Worm (Caenorhabditis elegans) whole organism, young adult: ENCODE measurements around the gene Y23B4A.1.

Experiments used
- B0336.3 ChIP-seq: fragments of 200-800 bp; sonication (Bioruptor generic); IDR thresholded peaks from 2 replicates; pipeline ENCODE4 v1.3.6; 2022; ENCODE audit warnings: missing genetic modification characterization, missing compliant biosample characterization
- F10E7.11 ChIP-seq: sonication (generic microtip); optimal IDR thresholded peaks from 2 replicates; lab custom pipeline; 2017; ENCODE audit warnings: mild to moderate bottlenecking, missing genetic modification characterization, moderate library complexity, missing compliant biosample characterization
- F37B4.10 ChIP-seq: fragments of 200-800 bp; sonication (Bioruptor generic); IDR thresholded peaks from 2 replicates; pipeline ENCODE4 v1.3.6; 2022; ENCODE audit warnings: missing genetic modification characterization, missing compliant biosample characterization
- F49E8.2 ChIP-seq: sonication (generic microtip); optimal IDR thresholded peaks from 3 replicates; lab custom pipeline; 2017; ENCODE audit warnings: missing genetic modification characterization, mild to moderate bottlenecking, missing compliant biosample characterization, antibody characterized with exemption, moderate library complexity; ENCODE audit not compliant: insufficient read depth
- K11D2.4 ChIP-seq: fragments of 200-800 bp; sonication (Bioruptor generic); IDR thresholded peaks from 2 replicates; pipeline ENCODE4 v1.3.6; 2022; ENCODE audit warnings: missing genetic modification reagents, missing genetic modification characterization, missing compliant biosample characterization
- K12H6.12 ChIP-seq: fragments of 200-800 bp; sonication (Bioruptor generic); optimal IDR thresholded peaks from 2 replicates; lab custom pipeline; 2018; ENCODE audit warnings: mild to moderate bottlenecking, missing genetic modification characterization, missing compliant biosample characterization
- T07F8.4 ChIP-seq: sonication (generic microtip); optimal IDR thresholded peaks from 2 replicates; lab custom pipeline; 2016; ENCODE audit warnings: mild to moderate bottlenecking, missing genetic modification characterization, moderate library complexity, missing compliant biosample characterization
- ZK185.1 ChIP-seq: sonication (generic microtip); optimal IDR thresholded peaks from 2 replicates; lab custom pipeline; 2016; ENCODE audit warnings: mild to moderate bottlenecking, missing genetic modification characterization, missing compliant biosample characterization; ENCODE audit not compliant: poor library complexity, severe bottlenecking
- atf-7 ChIP-seq: sonication (generic microtip); optimal IDR thresholded peaks from 2 replicates; lab custom pipeline; 2017; ENCODE audit warnings: mild to moderate bottlenecking, missing genetic modification characterization, missing compliant biosample characterization
- athp-1 ChIP-seq: sonication (generic microtip); optimal IDR thresholded peaks from 2 replicates; lab custom pipeline; 2017; ENCODE audit warnings: mild to moderate bottlenecking, missing genetic modification characterization, missing compliant biosample characterization
- attf-3 ChIP-seq: fragments of 200-800 bp; sonication (Bioruptor generic); conservative IDR thresholded peaks from 2 replicates; pipeline ENCODE4 v1.3.6; 2022; ENCODE audit warnings: missing genetic modification reagents, missing genetic modification characterization, missing compliant biosample characterization
- attf-5 ChIP-seq: fragments of 200-800 bp; sonication (Bioruptor generic); optimal IDR thresholded peaks from 2 replicates; lab custom pipeline; 2018; ENCODE audit warnings: mild to moderate bottlenecking, missing genetic modification characterization, missing compliant biosample characterization
- ccch-3 ChIP-seq: fragments of 200-800 bp; sonication (Bioruptor generic); optimal IDR thresholded peaks from 2 replicates; lab custom pipeline; 2018; ENCODE audit warnings: mild to moderate bottlenecking, missing genetic modification characterization, missing compliant biosample characterization
- cebp-1 ChIP-seq, 2 experiments: fragments of 200-800 bp in 1 of 2; sonication (Bioruptor generic) in 1 of 2; sonication (generic microtip) in 1 of 2; IDR thresholded peaks in 1 of 2; optimal IDR thresholded peaks in 1 of 2; 2 replicates each; pipeline versions ENCODE4 v1.3.6 to Lab custom; 2017 to 2022; ENCODE audit warnings: missing compliant biosample characterization in 2 of 2, missing genetic modification characterization in 2 of 2, mild to moderate bottlenecking in 1 of 2, missing genetic modification reagents in 1 of 2, moderate library complexity in 1 of 2
- ceh-100 ChIP-seq: fragments of 200-800 bp; sonication (Bioruptor generic); IDR thresholded peaks from 2 replicates; pipeline ENCODE4 v1.3.6; 2022; ENCODE audit warnings: missing genetic modification reagents, missing genetic modification characterization, missing compliant biosample characterization
- dox-1 ChIP-seq: fragments of 200-800 bp; sonication (Bioruptor generic); IDR thresholded peaks from 2 replicates; pipeline ENCODE4 v1.3.6; 2022; ENCODE audit warnings: missing genetic modification reagents, missing genetic modification characterization, missing compliant biosample characterization
- egrh-3 ChIP-seq: fragments of 200-800 bp; sonication (Bioruptor generic); IDR thresholded peaks from 2 replicates; pipeline ENCODE4 v1.3.6; 2022; ENCODE audit warnings: missing genetic modification reagents, missing genetic modification characterization, missing compliant biosample characterization
- fkh-3 ChIP-seq: sonication (generic microtip); optimal IDR thresholded peaks from 2 replicates; lab custom pipeline; 2016; ENCODE audit warnings: mild to moderate bottlenecking, missing genetic modification characterization, missing compliant biosample characterization
- him-1 ChIP-seq: sonication (generic microtip); optimal IDR thresholded peaks from 2 replicates; lab custom pipeline; 2016; ENCODE audit warnings: missing genotype, missing genetic modification reagents, missing genetic modification characterization, missing compliant biosample characterization
- hmg-1.2 ChIP-seq: fragments of 200-800 bp; sonication (Bioruptor generic); IDR thresholded peaks from 2 replicates; pipeline ENCODE4 v1.3.6; 2022; ENCODE audit warnings: missing genetic modification reagents, missing genetic modification characterization, missing compliant biosample characterization
- hmg-20 ChIP-seq: fragments of 200-800 bp; sonication (Bioruptor generic); IDR thresholded peaks from 2 replicates; pipeline ENCODE4 v1.3.6; 2022; ENCODE audit warnings: missing genetic modification reagents, missing genetic modification characterization, missing compliant biosample characterization
- hrde-1 ChIP-seq: sonication (generic microtip); optimal IDR thresholded peaks from 2 replicates; lab custom pipeline; 2016; ENCODE audit warnings: missing genetic modification characterization, mild to moderate bottlenecking, missing compliant biosample characterization, moderate library complexity, missing genotype, missing genetic modification reagents, borderline replicate concordance
- lir-1 ChIP-seq: fragments of 200-800 bp; sonication (Bioruptor generic); conservative IDR thresholded peaks from 2 replicates; pipeline ENCODE4 v1.3.6; 2022; ENCODE audit warnings: missing genetic modification reagents, missing genetic modification characterization, missing compliant biosample characterization
- mel-28 ChIP-seq: sonication (generic microtip); optimal IDR thresholded peaks from 2 replicates; lab custom pipeline; 2016; ENCODE audit warnings: borderline replicate concordance, mild to moderate bottlenecking, missing genetic modification characterization, missing compliant biosample characterization
- nfya-1 ChIP-seq: sonication (generic microtip); optimal IDR thresholded peaks from 2 replicates; lab custom pipeline; 2017; ENCODE audit warnings: antibody characterized with exemption, missing compliant biosample characterization, missing genetic modification characterization, borderline replicate concordance; ENCODE audit not compliant: insufficient read depth
- nhr-80 ChIP-seq: sonication (generic microtip); optimal IDR thresholded peaks from 2 replicates; lab custom pipeline; 2016; ENCODE audit warnings: missing genetic modification characterization, missing compliant biosample characterization
- nhr-90 ChIP-seq: sonication (generic microtip); optimal IDR thresholded peaks from 2 replicates; lab custom pipeline; 2016; ENCODE audit warnings: missing genotype, mild to moderate bottlenecking, missing genetic modification characterization, missing compliant biosample characterization
- pbrm-1 ChIP-seq: fragments of 200-800 bp; sonication (Bioruptor generic); IDR thresholded peaks from 2 replicates; pipeline ENCODE4 v1.3.6; 2022; ENCODE audit warnings: missing genetic modification reagents, missing genetic modification characterization, missing compliant biosample characterization
- rcor-1 ChIP-seq: fragments of 200-800 bp; sonication (Bioruptor generic); IDR thresholded peaks from 2 replicates; pipeline ENCODE4 v1.3.6; 2022; ENCODE audit warnings: missing genetic modification reagents, missing genetic modification characterization, missing compliant biosample characterization
- repo-1 ChIP-seq: sonication (generic microtip); optimal IDR thresholded peaks from 2 replicates; lab custom pipeline; 2017; ENCODE audit warnings: mild to moderate bottlenecking, missing genetic modification characterization, missing compliant biosample characterization
- rpc-1 ChIP-seq, 2 experiments: fragments of 150-350 bp in 1 of 2; sonication (generic microtip) in 1 of 2; optimal IDR thresholded peaks; 2 replicates each; lab custom pipeline; 2014 to 2018; ENCODE audit warnings: missing biosample characterization in 1 of 2, missing genetic modification characterization in 1 of 2, missing genetic modification reagents in 1 of 2, missing genotype in 1 of 2
- sea-2 ChIP-seq: fragments of 200-800 bp; sonication (Bioruptor generic); IDR thresholded peaks from 2 replicates; pipeline ENCODE4 v1.3.6; 2022; ENCODE audit warnings: missing genetic modification characterization, missing compliant biosample characterization
- snpc-4 ChIP-seq, 5 experiments: fragments of 150-350 bp in 1 of 5; sonication (generic microtip) in 4 of 5; optimal IDR thresholded peaks; 2 replicates each; lab custom pipeline; 2014 to 2018; ENCODE audit warnings: missing genetic modification characterization in 5 of 5, missing biosample characterization in 3 of 5, antibody characterized with exemption in 2 of 5, mild to moderate bottlenecking in 2 of 5, missing compliant biosample characterization in 2 of 5, missing genotype in 2 of 5, moderate library complexity in 2 of 5, missing genetic modification reagents in 1 of 5
- somi-1 ChIP-seq: fragments of 200-800 bp; sonication (Bioruptor generic); optimal IDR thresholded peaks from 2 replicates; lab custom pipeline; 2018; ENCODE audit warnings: mild to moderate bottlenecking, missing genetic modification characterization, missing compliant biosample characterization
- sptf-2 ChIP-seq: fragments of 200-800 bp; sonication (Bioruptor generic); optimal IDR thresholded peaks from 2 replicates; lab custom pipeline; 2018; ENCODE audit warnings: mild to moderate bottlenecking, missing genetic modification characterization, missing compliant biosample characterization
- tbp1 ChIP-seq: fragments of 200-800 bp; sonication (Bioruptor generic); optimal IDR thresholded peaks from 2 replicates; lab custom pipeline; 2018; ENCODE audit warnings: mild to moderate bottlenecking, missing genetic modification characterization, missing compliant biosample characterization
- tbx-9 ChIP-seq: sonication (generic microtip); optimal IDR thresholded peaks from 2 replicates; lab custom pipeline; 2016; ENCODE audit warnings: borderline replicate concordance, missing genetic modification characterization, inconsistent platforms, missing compliant biosample characterization
- unc-62 ChIP-seq: fragments of 150-350 bp; optimal IDR thresholded peaks from 2 replicates; lab custom pipeline; 2014; ENCODE audit warnings: missing biosample characterization, missing genetic modification reagents, missing genetic modification characterization
- xnd-1 ChIP-seq: sonication (generic microtip); optimal IDR thresholded peaks from 2 replicates; lab custom pipeline; 2016; ENCODE audit warnings: missing genotype, missing genetic modification reagents, missing genetic modification characterization, missing compliant biosample characterization
- zfh-2 ChIP-seq: fragments of 200-800 bp; sonication (Bioruptor generic); conservative IDR thresholded peaks from 2 replicates; pipeline ENCODE4 v1.3.6; 2022; ENCODE audit warnings: missing genetic modification reagents, missing genetic modification characterization, missing compliant biosample characterization
- ztf-25 ChIP-seq: fragments of 200-800 bp; sonication (Bioruptor generic); IDR thresholded peaks from 2 replicates; pipeline ENCODE4 v1.3.6; 2022; ENCODE audit warnings: missing genetic modification reagents, missing genetic modification characterization, missing compliant biosample characterization
- ztf-26 ChIP-seq: sonication (generic microtip); optimal IDR thresholded peaks from 2 replicates; lab custom pipeline; 2017; ENCODE audit warnings: missing genetic modification characterization, missing compliant biosample characterization
- ztf-6 ChIP-seq: fragments of 200-800 bp; sonication (Bioruptor generic); IDR thresholded peaks from 2 replicates; pipeline ENCODE4 v1.3.6; 2022; ENCODE audit warnings: missing genetic modification reagents, missing genetic modification characterization, missing compliant biosample characterization

Gene Y23B4A.1

DNA sequence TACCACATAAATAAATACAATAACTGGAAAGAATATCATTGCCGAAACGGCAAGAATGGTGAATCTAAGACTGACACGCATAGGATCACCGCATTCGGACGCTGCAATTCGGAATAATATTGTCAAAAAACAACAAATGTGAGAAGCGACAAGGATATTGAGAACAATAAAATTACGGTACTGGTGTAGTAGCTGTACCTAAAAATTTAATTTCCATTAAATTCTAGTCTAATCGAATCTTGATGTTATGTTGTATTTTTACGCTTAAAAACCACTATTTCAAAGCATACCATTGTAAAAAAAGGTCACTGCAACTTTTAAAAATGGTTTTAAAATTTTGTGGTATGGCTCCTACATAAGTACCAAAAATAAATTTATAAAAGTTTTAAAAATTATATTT lies 31.6 kb upstream of the Y23B4A.1 start, which contains the start of gene mig-23:
Gene mig-23 (minus strand): TSS at position 101 of the 400 bp plus-strand sequence.
- TF ChIP-seq atf-7 (tag; lab: Kevin White, UChicago) (no peak), ztf-6 (no peak), sptf-2 (GFP tag; lab: Kevin White, UChicago) (no peak), mel-28 (no peak), lir-1 (GFP tag; lab: Robert Waterston, UW) (no peak), ccch-3 (GFP tag; lab: Kevin White, UChicago) (no peak), cebp-1 (GFP tag; IDR thresholded peaks at IDR 0.05; lab: Robert Waterston, UW) (no peak), cebp-1 (tag; optimal IDR thresholded peaks at IDR 0.05; lab: Kevin White, UChicago) (no peak), snpc-4 (GFP tag; optimal IDR thresholded peaks at IDR 0.05; lab: Kevin White, UChicago) (no peak), snpc-4 (tag; optimal IDR thresholded peaks at IDR 0.05; lab: Kevin White, UChicago) (no peak), F37B4.10 (GFP tag; lab: Robert Waterston, UW) (no peak), him-1 (no peak), pbrm-1 (GFP tag; lab: Robert Waterston, UW) (no peak), F10E7.11 (tag; lab: Kevin White, UChicago) (no peak)

- TF ChIP-seq snpc-4 (GFP tag; optimal IDR thresholded peaks at IDR 0.05; lab: Kevin White, UChicago) = no peak
- no peak for TF ChIP-seq snpc-4 (tag; optimal IDR thresholded peaks at IDR 0.05; lab: Kevin White, UChicago)
- no peak for TF ChIP-seq fkh-3
- TF ChIP-seq nhr-90 (tag; lab: Kevin White, UChicago) = no peak
- no peak for TF ChIP-seq attf-3 (GFP tag; lab: Robert Waterston, UW)
- TF ChIP-seq nhr-80 (tag; lab: Kevin White, UChicago) = no peak
- TF ChIP-seq xnd-1 = no peak
- no peak for TF ChIP-seq T07F8.4
- TF ChIP-seq sea-2 = no peak
- no peak for TF ChIP-seq B0336.3
- no peak for TF ChIP-seq F49E8.2 (tag; lab: Kevin White, UChicago)
- TF ChIP-seq zfh-2 (GFP tag; lab: Robert Waterston, UW) = no peak
- TF ChIP-seq ZK185.1 = no peak
- no peak for TF ChIP-seq hmg-20 (GFP tag; lab: Robert Waterston, UW)
- TF ChIP-seq egrh-3 = no peak
- TF ChIP-seq ceh-100 (GFP tag; lab: Robert Waterston, UW) = no peak
- no peak for TF ChIP-seq repo-1 (tag; lab: Kevin White, UChicago)
- TF ChIP-seq ztf-25 (GFP tag; lab: Robert Waterston, UW) = no peak
- TF ChIP-seq, all 124 proteins: peak for 0
These were observed 27.3 kb upstream of the Y23B4A.1 start, which contains the start of gene acs-17 for ce11 chrX:5944488-5944887. TSS of gene acs-17 (minus strand) at chrX:5944510.

ce11 chrX:5943908-5944307 lies 26.7 kb upstream of the Y23B4A.1 start:
- TF ChIP-seq T07F8.4 (no peak), ztf-26 (tag; lab: Kevin White, UChicago) (no peak), rcor-1 (GFP tag; lab: Robert Waterston, UW) (no peak), dox-1 (GFP tag; lab: Robert Waterston, UW) (0 out of 2 replicates have a peak, but pooled peaks have one; percentile 40), K11D2.4 (GFP tag; lab: Robert Waterston, UW) (no peak), atf-7 (tag; lab: Kevin White, UChicago) (no peak)

- TF ChIP-seq dox-1 (GFP tag; lab: Robert Waterston, UW) (0 out of 2 replicates have a peak, but pooled peaks have one; percentile 8), hrde-1 (tag; lab: Kevin White, UChicago) (no peak), nfya-1 (tag; lab: Kevin White, UChicago) (no peak), nhr-80 (tag; lab: Kevin White, UChicago) (no peak), somi-1 (GFP tag; lab: Kevin White, UChicago) (peak; percentile 53), K12H6.12 (tag; lab: Kevin White, UChicago) (peak; percentile 11), rpc-1 (optimal IDR thresholded peaks at IDR 0.05; lab: Kevin White, UChicago) (no peak), rpc-1 (tag; optimal IDR thresholded peaks at IDR 0.05; lab: Kevin White, UChicago) (no peak), hmg-1.2 (GFP tag; lab: Robert Waterston, UW) (peak; percentile 21; the same call in 1 of the 2 replicates), unc-62 (GFP tag; lab: Kevin White, UChicago) (no peak), sea-2 (no peak), tbx-9 (tag; lab: Kevin White, UChicago) (no peak), attf-5 (GFP tag; lab: Kevin White, UChicago) (peak; percentile 8), tbp1 (GFP tag; lab: Kevin White, UChicago) (no peak), athp-1 (tag; lab: Kevin White, UChicago) (no peak)
These were observed 25.0 kb upstream of the Y23B4A.1 start for ce11 chrX:5942171-5942570.
